Worm (Caenorhabditis elegans): ENCODE measurements around the gene cdgs-1.

cdgs-1 gene

DNA sequence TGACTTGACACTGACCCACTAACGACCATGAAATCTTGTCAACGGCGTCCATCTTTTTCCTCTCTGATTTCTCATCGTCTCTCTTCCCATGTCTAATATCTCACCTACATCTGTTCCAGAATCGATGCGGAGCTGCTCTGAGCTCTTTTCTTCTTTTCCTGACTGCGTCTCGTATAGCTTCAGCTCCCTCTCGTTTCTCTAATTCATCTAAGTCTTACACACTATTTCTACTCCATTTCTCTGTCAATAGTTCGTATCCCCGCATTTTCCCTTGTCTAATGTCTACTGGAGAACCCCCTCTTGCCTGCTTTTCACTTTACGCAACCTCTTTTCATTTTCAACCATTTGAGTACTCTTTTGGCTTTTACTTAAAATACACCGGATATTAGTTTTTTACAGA lies 2.3 kb upstream of the cdgs-1 start, which contains the start of gene ric-3:
Gene ric-3 (plus strand): TSS at position 400 of the 400 bp plus-strand sequence.
- TF ChIP-seq lin-38 (GFP tag; IDR thresholded peaks at IDR 0.05) = no peak
- no peak for TF ChIP-seq nhr-28 (tag; optimal IDR thresholded peaks at IDR 0.05)
- peak; percentile 45 for TF ChIP-seq mes-2 (tag; optimal IDR thresholded peaks at IDR 0.05; ENCODE audit: poor library complexity, severe bottlenecking)
- no peak for TF ChIP-seq ceh-32 (tag; optimal IDR thresholded peaks at IDR 0.05; ENCODE audit: poor library complexity)
- TF ChIP-seq ztf-7 (tag; optimal IDR thresholded peaks at IDR 0.05) = no peak
- TF ChIP-seq egl-27 (tag; optimal IDR thresholded peaks at IDR 0.05) = no peak
- no peak for TF ChIP-seq unc-39 (tag; optimal IDR thresholded peaks at IDR 0.05)
- TF ChIP-seq jun-1 (tag; optimal IDR thresholded peaks at IDR 0.05) = no peak
- no peak for TF ChIP-seq zfp-2 (tag; optimal IDR thresholded peaks at IDR 0.05)
- peak; percentile 73 for TF ChIP-seq nhr-11 (tag; optimal IDR thresholded peaks at IDR 0.05)
- no peak for TF ChIP-seq ZK337.2 (GFP tag; IDR thresholded peaks at IDR 0.05)
- TF ChIP-seq snpc-1.2 (GFP tag; IDR thresholded peaks at IDR 0.05) = no peak
- no peak for TF ChIP-seq lir-3 (tag; optimal IDR thresholded peaks at IDR 0.05)
- TF ChIP-seq ceh-44 (GFP tag; IDR thresholded peaks at IDR 0.05) = no peak
- no peak for TF ChIP-seq nhr-6 (tag; optimal IDR thresholded peaks at IDR 0.05)
- TF ChIP-seq nhr-102 (tag; optimal IDR thresholded peaks at IDR 0.05) = no peak
- no peak for TF ChIP-seq nhr-76 (tag; optimal IDR thresholded peaks at IDR 0.05)
- TF ChIP-seq Y75B8A.6 (GFP tag; IDR thresholded peaks at IDR 0.05) = no peak
- no peak for TF ChIP-seq zfp-3 (GFP tag; conservative IDR thresholded peaks at IDR 0.05)
- no peak for TF ChIP-seq unc-130 (GFP tag; optimal IDR thresholded peaks at IDR 0.05)
- TF ChIP-seq F37D6.2 (tag; optimal IDR thresholded peaks at IDR 0.05) = peak; percentile 29
- TF ChIP-seq dmd-9 (GFP tag; IDR thresholded peaks at IDR 0.05) = no peak
- no peak for TF ChIP-seq spr-3 (GFP tag; optimal IDR thresholded peaks at IDR 0.05)
- no peak for TF ChIP-seq ztf-11 (tag; optimal IDR thresholded peaks at IDR 0.05)
- no peak for TF ChIP-seq lin-13 (GFP tag; optimal IDR thresholded peaks at IDR 0.05)
- peak in 1 of 2 experiments; percentile 98 for TF ChIP-seq unc-62 (GFP tag; optimal IDR thresholded peaks at IDR 0.05 in 1 of 2)
- no peak for TF ChIP-seq unc-62 (tag; optimal IDR thresholded peaks at IDR 0.05)
- no peak for TF ChIP-seq set-16 (GFP tag; IDR thresholded peaks at IDR 0.05)
- TF ChIP-seq hlh-11 (tag; optimal IDR thresholded peaks at IDR 0.05) = peak; percentile 61
- no peak for TF ChIP-seq ceh-62 (tag; optimal IDR thresholded peaks at IDR 0.05)
- TF ChIP-seq ZK546.5 (tag; optimal IDR thresholded peaks at IDR 0.05) = no peak
- no peak for TF ChIP-seq nhr-25 (tag; optimal IDR thresholded peaks at IDR 0.05; ENCODE audit: borderline replicate concordance, insufficient read depth)
- no peak for TF ChIP-seq php-3 (GFP tag; IDR thresholded peaks at IDR 0.05)
- no peak for TF ChIP-seq saeg-2 (GFP tag; IDR thresholded peaks at IDR 0.05)
- TF ChIP-seq hmg-1.1 (GFP tag; IDR thresholded peaks at IDR 0.05) = peak; percentile 69
- no peak for TF ChIP-seq F26F4.8 (GFP tag; conservative IDR thresholded peaks at IDR 0.05)
- no peak for TF ChIP-seq sdz-12 (GFP tag; optimal IDR thresholded peaks at IDR 0.05)
- no peak for TF ChIP-seq aly-2 (tag; optimal IDR thresholded peaks at IDR 0.05)
- no peak for TF ChIP-seq dmd-6 (GFP tag; IDR thresholded peaks at IDR 0.05)
- peak in 1 of 2 experiments; percentile 45 for TF ChIP-seq mdl-1 (tag; optimal IDR thresholded peaks at IDR 0.05)
- TF ChIP-seq madf-5 (GFP tag; IDR thresholded peaks at IDR 0.05) = no peak
- TF ChIP-seq mxl-2 (GFP tag; conservative IDR thresholded peaks at IDR 0.05) = no peak
- TF ChIP-seq mep-1 (tag; optimal IDR thresholded peaks at IDR 0.05) = peak; percentile 38
- TF ChIP-seq attf-4 (tag; optimal IDR thresholded peaks at IDR 0.05) = no peak
- no peak for TF ChIP-seq Y105C5A.15 (GFP tag; IDR thresholded peaks at IDR 0.05)
- peak; percentile 22 for TF ChIP-seq nhr-48 (tag; optimal IDR thresholded peaks at IDR 0.05)
- no peak for TF ChIP-seq daf-19 (GFP tag; conservative IDR thresholded peaks at IDR 0.05)
- TF ChIP-seq T20F7.1 (GFP tag; optimal IDR thresholded peaks at IDR 0.05) = no peak
- TF ChIP-seq tag-97 (GFP tag; IDR thresholded peaks at IDR 0.05) = no peak
- TF ChIP-seq daf-16 (GFP tag; optimal IDR thresholded peaks at IDR 0.05) = peak in 1 of 2 experiments; percentile 28
- no peak for TF ChIP-seq daf-16 (tag; optimal IDR thresholded peaks at IDR 0.05)
- no peak for TF ChIP-seq egl-43 (GFP tag; IDR thresholded peaks at IDR 0.05)
- TF ChIP-seq ctbp-1 (GFP tag; IDR thresholded peaks at IDR 0.05) = 0 out of 2 replicates have a peak, but pooled peaks have one; percentile 19

Data from whole organism, L4 larva.